Worm (Caenorhabditis elegans): Measurements from ENCODE around the gene F25H9.2.

ce11 chrV:13421697-13422096, 36.2 kb upstream of the F25H9.2 start:
- TF ChIP-seq nhr-11 (tag; optimal IDR thresholded peaks at IDR 0.05) (no peak), snpc-4 (tag; optimal IDR thresholded peaks at IDR 0.05) (no peak)

Data from whole organism, L3 larva.